Worm (Caenorhabditis elegans) whole organism, L1 larva: ENCODE measurements around the gene fbxa-4.
A peak's percentile ranks its signal among the peaks of the same experiment; 100 is the strongest.

Experiments used
- C34B4.2 ChIP-seq: sonication (generic microtip); optimal IDR thresholded peaks from 2 replicates; lab custom pipeline; 2017; ENCODE audit warnings: mild to moderate bottlenecking, missing genetic modification characterization, missing compliant biosample characterization
- alr-1 ChIP-seq: fragments of 200-800 bp; sonication (Bioruptor generic); optimal IDR thresholded peaks from 2 replicates; lab custom pipeline; 2018; ENCODE audit warnings: borderline replicate concordance, mild to moderate bottlenecking, missing genetic modification characterization, missing compliant biosample characterization
- aly-2 ChIP-seq: fragments of 150-350 bp; optimal IDR thresholded peaks from 2 replicates; lab custom pipeline; 2014; ENCODE audit warnings: missing biosample characterization, missing genetic modification characterization
- blmp-1 ChIP-seq: fragments of 150-350 bp; optimal IDR thresholded peaks from 2 replicates; lab custom pipeline; 2014; ENCODE audit warnings: missing biosample characterization, missing genetic modification characterization
- ceh-63 ChIP-seq: fragments of 200-800 bp; sonication (Bioruptor generic); optimal IDR thresholded peaks from 2 replicates; lab custom pipeline; 2018; ENCODE audit warnings: mild to moderate bottlenecking, missing genetic modification characterization, missing compliant biosample characterization
- ceh-90 ChIP-seq: sonication (generic microtip); optimal IDR thresholded peaks from 2 replicates; lab custom pipeline; 2016; ENCODE audit warnings: missing genetic modification characterization, missing compliant biosample characterization
- efl-1 ChIP-seq, 4 experiments: fragments of 150-350 bp; optimal IDR thresholded peaks in 3 of 4; peaks in 1 of 4; 1 replicate in 1 of 4; 2 replicates in 3 of 4; lab custom pipeline; 2014; ENCODE audit warnings: missing biosample characterization in 2 of 4, missing genetic modification characterization in 2 of 4, missing genetic modification reagents in 2 of 4
- egl-27 ChIP-seq, 2 experiments: fragments of 150-350 bp in 1 of 2; sonication (generic microtip); optimal IDR thresholded peaks; 3 replicates each; lab custom pipeline; 2017 to 2018; ENCODE audit warnings: missing biosample characterization in 2 of 2, missing genetic modification characterization in 2 of 2, missing genetic modification reagents in 2 of 2
- fkh-8 ChIP-seq: sonication (generic microtip); optimal IDR thresholded peaks from 2 replicates; lab custom pipeline; 2016; ENCODE audit warnings: mild to moderate bottlenecking, missing genetic modification characterization, missing compliant biosample characterization
- hlh-17 ChIP-seq: fragments of 200-800 bp; sonication (Bioruptor generic); optimal IDR thresholded peaks from 2 replicates; lab custom pipeline; 2018; ENCODE audit warnings: missing genetic modification characterization, mild to moderate bottlenecking, missing compliant biosample characterization, moderate library complexity, borderline replicate concordance
- hpl-2 ChIP-seq: fragments of 150-350 bp; optimal IDR thresholded peaks from 2 replicates; lab custom pipeline; 2014; ENCODE audit warnings: missing biosample characterization, missing genetic modification reagents, missing genetic modification characterization
- lin-15B ChIP-seq: fragments of 150-350 bp; sonication (generic microtip); optimal IDR thresholded peaks from 3 replicates; lab custom pipeline; 2014; ENCODE audit warnings: missing biosample characterization, missing genetic modification characterization
- mab-9 ChIP-seq: fragments of 200-800 bp; sonication (Bioruptor generic); IDR thresholded peaks from 2 replicates; pipeline ENCODE4 v1.3.6; 2022; ENCODE audit warnings: missing genetic modification reagents, missing genetic modification characterization, missing compliant biosample characterization
- mef-2 ChIP-seq: fragments of 150-350 bp; optimal IDR thresholded peaks from 2 replicates; lab custom pipeline; 2014; ENCODE audit warnings: missing biosample characterization, missing genetic modification characterization
- nhr-11 ChIP-seq: fragments of 150-350 bp; optimal IDR thresholded peaks from 2 replicates; lab custom pipeline; 2014; ENCODE audit warnings: missing biosample characterization, missing genetic modification characterization
- nhr-47 ChIP-seq: sonication (generic microtip); optimal IDR thresholded peaks from 2 replicates; lab custom pipeline; 2016; ENCODE audit warnings: mild to moderate bottlenecking, missing genetic modification characterization, moderate library complexity, missing compliant biosample characterization
- pqm-1 ChIP-seq: sonication (generic microtip); optimal IDR thresholded peaks from 3 replicates; lab custom pipeline; 2017; ENCODE audit warnings: missing biosample characterization, missing genetic modification characterization
- rnt-1 ChIP-seq: sonication (generic microtip); optimal IDR thresholded peaks from 2 replicates; lab custom pipeline; 2016; ENCODE audit warnings: mild to moderate bottlenecking, missing genetic modification characterization, moderate library complexity, missing compliant biosample characterization
- skn-1 ChIP-seq: fragments of 150-350 bp; optimal IDR thresholded peaks from 2 replicates; lab custom pipeline; 2014; ENCODE audit warnings: missing biosample characterization, missing genetic modification characterization
- swsn-7 ChIP-seq: sonication (generic microtip); optimal IDR thresholded peaks from 2 replicates; lab custom pipeline; 2016; ENCODE audit warnings: missing genetic modification characterization, missing compliant biosample characterization
- tlp-1 ChIP-seq: fragments of 150-350 bp; optimal IDR thresholded peaks from 2 replicates; lab custom pipeline; 2014; ENCODE audit warnings: missing biosample characterization, missing genetic modification characterization
- unc-62 ChIP-seq: fragments of 150-350 bp; optimal IDR thresholded peaks from 2 replicates; lab custom pipeline; 2014; ENCODE audit warnings: missing biosample characterization, missing genetic modification reagents, missing genetic modification characterization

fbxa-4 gene

ce11 chrII:2372090-2372489, 43.2 kb downstream of the fbxa-4 start, which contains the start of gene F16G10.3:
F16G10.3 (plus strand) TSS chrII:2372390.
- no peak for TF ChIP-seq ceh-63 (GFP tag; lab: Kevin White, UChicago)
- TF ChIP-seq efl-1 (optimal IDR thresholded peaks at IDR 0.05; lab: Kevin White, UChicago): no peak
- peak in 1 of 2 experiments; percentile 27 for TF ChIP-seq efl-1 (GFP tag; optimal IDR thresholded peaks at IDR 0.05 in 1 of 2; lab: Kevin White, UChicago)

ce11 chrII:2368956-2369355, 46.4 kb downstream of the fbxa-4 start, which contains the start of gene hpo-25:
hpo-25 (plus strand) TSS chrII:2369256.
- TF ChIP-seq C34B4.2 (tag; lab: Kevin White, UChicago) (no peak), rnt-1 (tag; lab: Kevin White, UChicago) (no peak), mab-9 (GFP tag; lab: Robert Waterston, UW) (no peak), nhr-47 (tag; lab: Kevin White, UChicago) (no peak), egl-27 (tag; optimal IDR thresholded peaks at IDR 0.05; lab: Kevin White, UChicago) (no peak)

- TF ChIP-seq lin-15B (tag; lab: Kevin White, UChicago): no peak
- TF ChIP-seq ceh-90 (tag; lab: Kevin White, UChicago): no peak
- no peak for TF ChIP-seq swsn-7 (tag; lab: Kevin White, UChicago)
- no peak for TF ChIP-seq tlp-1 (tag; lab: Kevin White, UChicago)
- TF ChIP-seq hlh-17 (GFP tag; lab: Kevin White, UChicago): no peak
- TF ChIP-seq pqm-1 (tag; lab: Kevin White, UChicago): no peak
- TF ChIP-seq skn-1 (tag; lab: Kevin White, UChicago): no peak
- TF ChIP-seq unc-62 (GFP tag; lab: Kevin White, UChicago): no peak
- TF ChIP-seq aly-2 (tag; lab: Kevin White, UChicago): no peak
- TF ChIP-seq fkh-8 (tag; lab: Kevin White, UChicago): no peak
- TF ChIP-seq nhr-11 (tag; lab: Kevin White, UChicago): no peak
- no peak for TF ChIP-seq blmp-1
- TF ChIP-seq mef-2 (tag; lab: Kevin White, UChicago): no peak
- TF ChIP-seq ceh-63 (GFP tag; lab: Kevin White, UChicago): no peak
- TF ChIP-seq alr-1 (tag; lab: Kevin White, UChicago): no peak
- no peak for TF ChIP-seq hpl-2
Measured at ce11 chrII:2366623-2367365, 48.5 kb downstream of the fbxa-4 start, which contains the start of the genes F43C11.12 and F16G10.5. F43C11.12 (minus strand) TSS chrII:2366723. F16G10.5 (plus strand) TSS chrII:2367315.
